ENCODE assay signal across 5 fruit fly cellular contexts in genomic region chrX:6255414-6255915, dm6.
A peak's percentile ranks its signal among the peaks of the same experiment; 100 is the strongest.
TF ChIP-seq lines count a peak whose summit lies in the region.

Rbcn-3A (minus strand) TSS chrX:6255487.
Spx (plus strand) TSS chrX:6255822.

- TF ChIP-seq CTCF in whole organism, embryonic (GFP tag; optimal IDR thresholded peaks at IDR 0.05; lab: Kevin White, UChicago): no peak

TF ChIP-seq in whole organism, adult, 20 proteins besides CTCF, POLR2A, EP300 and RAD21:
- TF ChIP-seq CG7045 (GFP tag; optimal IDR thresholded peaks at IDR 0.05; lab: Kevin White, UChicago) (no peak), CG5204 (GFP tag; optimal IDR thresholded peaks at IDR 0.05; lab: Kevin White, UChicago) (no peak), CG11617 (GFP tag; optimal IDR thresholded peaks at IDR 0.05; lab: Kevin White, UChicago) (peak; percentile 64), ovo (GFP tag; optimal IDR thresholded peaks at IDR 0.05; lab: Kevin White, UChicago) (peak; percentile 44), Hr96 (GFP tag; optimal IDR thresholded peaks at IDR 0.05; lab: Kevin White, UChicago) (no peak), CG33017 (tag; optimal IDR thresholded peaks at IDR 0.05; lab: Kevin White, UChicago) (no peak), Clk (GFP tag; optimal IDR thresholded peaks at IDR 0.05; lab: Kevin White, UChicago) (no peak), bab1 (GFP tag; optimal IDR thresholded peaks at IDR 0.05; lab: Kevin White, UChicago) (peak; percentile 49), CG14711 (tag; optimal IDR thresholded peaks at IDR 0.05; lab: Kevin White, UChicago) (peak; percentile 85), Mnt (GFP tag; optimal IDR thresholded peaks at IDR 0.05; lab: Kevin White, UChicago) (peak; percentile 67), kay (GFP tag; lab: Kevin White, UChicago; ENCODE audit: borderline replicate concordance) (no peak), CG12768 (GFP tag; optimal IDR thresholded peaks at IDR 0.05; lab: Kevin White, UChicago) (no peak), CG7101 (tag; optimal IDR thresholded peaks at IDR 0.05; lab: Kevin White, UChicago) (peak; percentile 73), Crg-1 (GFP tag; optimal IDR thresholded peaks at IDR 0.05; lab: Kevin White, UChicago) (peak; percentile 27), pad (GFP tag; optimal IDR thresholded peaks at IDR 0.05; lab: Kevin White, UChicago) (peak; percentile 31), tj (GFP tag; optimal IDR thresholded peaks at IDR 0.05; lab: Kevin White, UChicago) (peak; percentile 47)

TF ChIP-seq in whole organism, embryonic, 481 proteins besides CTCF, POLR2A, EP300 and RAD21 (continues in another document):
- TF ChIP-seq bcd (GFP tag; optimal IDR thresholded peaks at IDR 0.05; lab: Kevin White, UChicago): no peak
- TF ChIP-seq CG2712 (tag; optimal IDR thresholded peaks at IDR 0.05; lab: Kevin White, UChicago): peak; percentile 49
- TF ChIP-seq pan (optimal IDR thresholded peaks at IDR 0.05; lab: Kevin White, UChicago): no peak
- peak in 1 of 2 experiments; percentile 7 for TF ChIP-seq pan (GFP tag; optimal IDR thresholded peaks at IDR 0.05 in 1 of 2, IDR thresholded peaks at IDR 0.05 in 1 of 2)
- TF ChIP-seq trem (tag; optimal IDR thresholded peaks at IDR 0.05; lab: Kevin White, UChicago): peak; percentile 50
- no peak for TF ChIP-seq otp (GFP tag; IDR thresholded peaks at IDR 0.05; lab: Robert Waterston, UW)
- TF ChIP-seq CG17829 (tag; optimal IDR thresholded peaks at IDR 0.05; lab: Kevin White, UChicago): no peak
- TF ChIP-seq CG14667 (GFP tag; IDR thresholded peaks at IDR 0.05; lab: Robert Waterston, UW): no peak
- TF ChIP-seq CG1603 (tag; optimal IDR thresholded peaks at IDR 0.05; lab: Kevin White, UChicago): peak; percentile 3
- no peak for TF ChIP-seq Hsf (GFP tag; optimal IDR thresholded peaks at IDR 0.05; lab: Kevin White, UChicago)
- peak; percentile 57 for TF ChIP-seq sens (GFP tag; lab: Kevin White, UChicago)
- no peak for TF ChIP-seq CG43689 (GFP tag; IDR thresholded peaks at IDR 0.05; lab: Robert Waterston, UW)
- no peak for TF ChIP-seq CG10565 (GFP tag; optimal IDR thresholded peaks at IDR 0.05; lab: Kevin White, UChicago)
- peak; percentile 35 for TF ChIP-seq CG18599 (GFP tag; optimal IDR thresholded peaks at IDR 0.05; lab: Kevin White, UChicago)
- no peak for TF ChIP-seq HHEX (GFP tag; optimal IDR thresholded peaks at IDR 0.05; lab: Kevin White, UChicago)
- no peak for TF ChIP-seq ro (GFP tag; IDR thresholded peaks at IDR 0.05; lab: Robert Waterston, UW)
- TF ChIP-seq Scr (GFP tag; IDR thresholded peaks at IDR 0.05; lab: Robert Waterston, UW; ENCODE audit: partially characterized antibody): peak; percentile 94
- no peak for TF ChIP-seq Mad (GFP tag; optimal IDR thresholded peaks at IDR 0.05; lab: Kevin White, UChicago)
- no peak for TF ChIP-seq CG9609 (GFP tag; optimal IDR thresholded peaks at IDR 0.05; lab: Kevin White, UChicago)
- no peak for TF ChIP-seq CG7357 (GFP tag; IDR thresholded peaks at IDR 0.05; lab: Robert Waterston, UW)

TF ChIP-seq in whole organism, prepupa, 60 proteins besides CTCF, POLR2A, EP300 and RAD21 (continues in another document):
- no peak for TF ChIP-seq Eip93F (GFP tag; optimal IDR thresholded peaks at IDR 0.05; lab: Kevin White, UChicago)
- no peak for TF ChIP-seq CG10631 (GFP tag; optimal IDR thresholded peaks at IDR 0.05; lab: Kevin White, UChicago)
- peak; percentile 9 for TF ChIP-seq lz (GFP tag; optimal IDR thresholded peaks at IDR 0.05; lab: Kevin White, UChicago)
- no peak for TF ChIP-seq CG32006 (GFP tag; optimal IDR thresholded peaks at IDR 0.05; lab: Kevin White, UChicago)
- TF ChIP-seq CG16779 (tag; optimal IDR thresholded peaks at IDR 0.05; lab: Kevin White, UChicago): no peak
- TF ChIP-seq CG3032 (tag; optimal IDR thresholded peaks at IDR 0.05; lab: Kevin White, UChicago): peak; percentile 41
- no peak for TF ChIP-seq CG1621 (tag; optimal IDR thresholded peaks at IDR 0.05; lab: Kevin White, UChicago)
- no peak for TF ChIP-seq Ets21C (GFP tag; optimal IDR thresholded peaks at IDR 0.05; lab: Kevin White, UChicago)
- TF ChIP-seq CG8119 (GFP tag; IDR thresholded peaks at IDR 0.05; lab: Robert Waterston, UW): no peak
- no peak for TF ChIP-seq CG11762 (GFP tag; optimal IDR thresholded peaks at IDR 0.05; lab: Kevin White, UChicago; ENCODE audit: insufficient read depth)
- TF ChIP-seq dsx (GFP tag; optimal IDR thresholded peaks at IDR 0.05; lab: Kevin White, UChicago; ENCODE audit: poor library complexity, severe bottlenecking): peak; percentile 45
- no peak for TF ChIP-seq Sox14 (GFP tag; optimal IDR thresholded peaks at IDR 0.05; lab: Kevin White, UChicago)
- TF ChIP-seq Hr38 (GFP tag; optimal IDR thresholded peaks at IDR 0.05; lab: Kevin White, UChicago): no peak
- TF ChIP-seq CG15336 (GFP tag; IDR thresholded peaks at IDR 0.05; lab: Robert Waterston, UW): no peak
- peak; percentile 13 for TF ChIP-seq topi (GFP tag; optimal IDR thresholded peaks at IDR 0.05; lab: Kevin White, UChicago)
- TF ChIP-seq CG8632 (GFP tag; optimal IDR thresholded peaks at IDR 0.05; lab: Kevin White, UChicago): peak; percentile 20
- TF ChIP-seq Hr4 (GFP tag; optimal IDR thresholded peaks at IDR 0.05; lab: Kevin White, UChicago): no peak
- TF ChIP-seq Eip78C (GFP tag; lab: Kevin White, UChicago): peak; percentile 61
- TF ChIP-seq pdm3 (GFP tag; optimal IDR thresholded peaks at IDR 0.05; lab: Kevin White, UChicago): no peak
- no peak for TF ChIP-seq Ets96B (tag; optimal IDR thresholded peaks at IDR 0.05; lab: Kevin White, UChicago)
- TF ChIP-seq Blimp-1 (GFP tag; optimal IDR thresholded peaks at IDR 0.05; lab: Kevin White, UChicago): no peak

TF ChIP-seq in whole organism, pupa, 21 proteins besides CTCF, POLR2A, EP300 and RAD21:
- TF ChIP-seq Pif1B (GFP tag; optimal IDR thresholded peaks at IDR 0.05; lab: Kevin White, UChicago): peak; percentile 6
- no peak for TF ChIP-seq CG14655 (GFP tag; optimal IDR thresholded peaks at IDR 0.05; lab: Kevin White, UChicago)
- no peak for TF ChIP-seq rn (GFP tag; IDR thresholded peaks at IDR 0.05; lab: Robert Waterston, UW)
- TF ChIP-seq CG15710 (tag; optimal IDR thresholded peaks at IDR 0.05; lab: Kevin White, UChicago): peak; percentile 11

TF ChIP-seq in whole organism, wandering third instar larva, 38 proteins besides CTCF, POLR2A, EP300 and RAD21:
- TF ChIP-seq Dfd (GFP tag; optimal IDR thresholded peaks at IDR 0.05; lab: Kevin White, UChicago) (no peak), Jra (GFP tag; optimal IDR thresholded peaks at IDR 0.05; lab: Kevin White, UChicago) (peak; percentile 56), pan (optimal IDR thresholded peaks at IDR 0.05; lab: Kevin White, UChicago) (no peak), CrebA (GFP tag; optimal IDR thresholded peaks at IDR 0.05; lab: Kevin White, UChicago; ENCODE audit: borderline replicate concordance) (no peak), Sp1 (GFP tag; optimal IDR thresholded peaks at IDR 0.05; lab: Kevin White, UChicago) (peak; percentile 44), brk (GFP tag; optimal IDR thresholded peaks at IDR 0.05; lab: Kevin White, UChicago) (no peak), Vsx2 (GFP tag; optimal IDR thresholded peaks at IDR 0.05; lab: Kevin White, UChicago; ENCODE audit: partially characterized antibody) (no peak), woc (GFP tag; optimal IDR thresholded peaks at IDR 0.05; lab: Kevin White, UChicago) (peak; percentile 8), dl (GFP tag; optimal IDR thresholded peaks at IDR 0.05; lab: Kevin White, UChicago; ENCODE audit: insufficient read depth in 1 of 2, partially characterized antibody in 2 of 2) (no peak), HLH106 (tag; optimal IDR thresholded peaks at IDR 0.05; lab: Kevin White, UChicago) (peak; percentile 32), Abd-B (GFP tag; optimal IDR thresholded peaks at IDR 0.05; lab: Kevin White, UChicago) (no peak), CG9705 (GFP tag; optimal IDR thresholded peaks at IDR 0.05; lab: Kevin White, UChicago) (no peak), sv (GFP tag; optimal IDR thresholded peaks at IDR 0.05; lab: Kevin White, UChicago) (peak; percentile 11), Myc (optimal IDR thresholded peaks at IDR 0.05; lab: Kevin White, UChicago) (no peak), Rel (GFP tag; optimal IDR thresholded peaks at IDR 0.05; lab: Kevin White, UChicago) (no peak), Rel (tag; optimal IDR thresholded peaks at IDR 0.05; lab: Kevin White, UChicago) (no peak), N (GFP tag; optimal IDR thresholded peaks at IDR 0.05; lab: Kevin White, UChicago) (no peak), br (GFP tag; optimal IDR thresholded peaks at IDR 0.05; lab: Kevin White, UChicago) (no peak), psq (GFP tag; optimal IDR thresholded peaks at IDR 0.05; lab: Kevin White, UChicago) (peak; percentile 37), OdsH (GFP tag; optimal IDR thresholded peaks at IDR 0.05; lab: Kevin White, UChicago) (peak; percentile 23), foxo (GFP tag; optimal IDR thresholded peaks at IDR 0.05; lab: Kevin White, UChicago) (peak in 1 of 2 experiments; percentile 42), Hr78 (GFP tag; optimal IDR thresholded peaks at IDR 0.05; lab: Kevin White, UChicago) (no peak), fru (GFP tag; optimal IDR thresholded peaks at IDR 0.05; lab: Kevin White, UChicago) (peak; percentile 30), Dif (GFP tag; optimal IDR thresholded peaks at IDR 0.05; lab: Kevin White, UChicago; ENCODE audit: partially characterized antibody) (no peak)
